Worm (Caenorhabditis elegans): ENCODE data around the gene nhr-264.
"Not testable (repeated sequence)": the region's sequence is repeated elsewhere in the genome, so short reads cannot be mapped to it uniquely, and the experiment has no call there.

- TF ChIP-seq nfya-1, dve-1 (tag; optimal IDR thresholded peaks at IDR 0.05): not testable (repeated sequence)
Measured at ce11 chrIV:9286305-9286704, 7.4 kb downstream of the nhr-264 start, which contains the start of gene nhr-267.
